Worm (Caenorhabditis elegans): ENCODE results near the gene sod-4.
A peak's percentile ranks its signal among the peaks of the same experiment; 100 is the strongest.

The sod-4 gene

ce11 chrIII:9521410-9522090 is 21.4 kb upstream of the sod-4 start, which contains the start of the genes clu-1 and prp-40 (continued):
- TF ChIP-seq snpc-1.3 (tag; optimal IDR thresholded peaks at IDR 0.05; ENCODE audit: insufficient read depth) (peak; percentile 76), hmg-1.2 (GFP tag; IDR thresholded peaks at IDR 0.05) (peak; percentile 75), repo-1 (tag; optimal IDR thresholded peaks at IDR 0.05) (peak; percentile 44), madf-10 (tag; optimal IDR thresholded peaks at IDR 0.05) (peak; percentile 23), hlh-26 (GFP tag; conservative IDR thresholded peaks at IDR 0.05) (no peak), C06A6.2 (GFP tag; conservative IDR thresholded peaks at IDR 0.05) (peak; percentile 54; the same call in 1 of the 2 replicates), B0035.1 (tag; optimal IDR thresholded peaks at IDR 0.05) (no peak), mcd-1 (GFP tag; IDR thresholded peaks at IDR 0.05) (peak; percentile 95), F23B12.7 (tag; optimal IDR thresholded peaks at IDR 0.05; ENCODE audit: insufficient read depth) (peak; percentile 90), lin-54 (GFP tag; optimal IDR thresholded peaks at IDR 0.05) (peak; percentile 78), F52B5.7 (tag; optimal IDR thresholded peaks at IDR 0.05) (no peak), F22D6.2 (tag; optimal IDR thresholded peaks at IDR 0.05) (no peak), snpc-1.1 (tag; optimal IDR thresholded peaks at IDR 0.05; ENCODE audit: insufficient read depth) (peak; percentile 3), F33H1.4 (GFP tag; IDR thresholded peaks at IDR 0.05) (peak; percentile 70), gei-17 (GFP tag; optimal IDR thresholded peaks at IDR 0.05) (peak; percentile 37), F10E7.11 (tag; optimal IDR thresholded peaks at IDR 0.05) (no peak), ztf-26 (tag; optimal IDR thresholded peaks at IDR 0.05) (peak; percentile 40), ets-4 (GFP tag; optimal IDR thresholded peaks at IDR 0.05) (no peak), tbp1 (GFP tag; optimal IDR thresholded peaks at IDR 0.05) (peak; percentile 58), ztf-25 (GFP tag; IDR thresholded peaks at IDR 0.05) (no peak), nhr-120 (GFP tag; IDR thresholded peaks at IDR 0.05) (no peak), hrde-1 (tag; optimal IDR thresholded peaks at IDR 0.05; ENCODE audit: borderline replicate concordance) (no peak), dpl-1 (GFP tag; optimal IDR thresholded peaks at IDR 0.05) (peak; percentile 39), rcor-1 (GFP tag; IDR thresholded peaks at IDR 0.05) (peak; percentile 70), snpc-4 (GFP tag; optimal IDR thresholded peaks at IDR 0.05) (no peak), snpc-4 (tag; optimal IDR thresholded peaks at IDR 0.05) (peak; percentile 64 to 77 (median 70)), lin-40 (tag; optimal IDR thresholded peaks at IDR 0.05) (peak; percentile 85), ekl-4 (GFP tag; IDR thresholded peaks at IDR 0.05) (peak; percentile 85), B0019.2 (GFP tag; conservative IDR thresholded peaks at IDR 0.05) (0 out of 2 replicates have a peak, but pooled peaks have one; percentile 33), B0336.3 (GFP tag; IDR thresholded peaks at IDR 0.05) (peak; percentile 80), pha-4 (tag; optimal IDR thresholded peaks at IDR 0.05) (no peak), unc-130 (GFP tag; optimal IDR thresholded peaks at IDR 0.05) (peak; percentile 39), tlf-1 (GFP tag; optimal IDR thresholded peaks at IDR 0.05) (peak; percentile 69), D2030.7 (GFP tag; IDR thresholded peaks at IDR 0.05) (peak; percentile 79), madf-6 (GFP tag; IDR thresholded peaks at IDR 0.05) (peak; percentile 79), ceh-27 (GFP tag; optimal IDR thresholded peaks at IDR 0.05) (peak; percentile 85), C17E4.6 (GFP tag; IDR thresholded peaks at IDR 0.05) (0 out of 2 replicates have a peak, but pooled peaks have one; percentile 26), xnd-1 (tag; optimal IDR thresholded peaks at IDR 0.05) (peak; percentile 24), nhr-27 (tag; optimal IDR thresholded peaks at IDR 0.05) (no peak), somi-1 (GFP tag; optimal IDR thresholded peaks at IDR 0.05) (no peak), nhr-80 (tag; optimal IDR thresholded peaks at IDR 0.05) (peak; percentile 76), efl-1 (GFP tag; optimal IDR thresholded peaks at IDR 0.05) (peak; percentile 54), Y53G8AR.9 (GFP tag; conservative IDR thresholded peaks at IDR 0.05) (peak; percentile 80; the same call in 1 of the 2 replicates), hsf-1 (GFP tag; IDR thresholded peaks at IDR 0.05) (peak; percentile 35; the same call in 1 of the 2 replicates), ztf-3 (GFP tag; optimal IDR thresholded peaks at IDR 0.05) (no peak), zfh-2 (GFP tag; conservative IDR thresholded peaks at IDR 0.05) (no peak; the same call in 1 of the 2 replicates), athp-1 (tag; optimal IDR thresholded peaks at IDR 0.05) (peak; percentile 5)

All from whole organism, young adult.